Worm (Caenorhabditis elegans) whole organism, L4/young adult: ENCODE data around the gene clec-230.

Experiments
- W03F9.2 ChIP-seq: fragments of 150-350 bp; optimal IDR thresholded peaks from 2 replicates; lab custom pipeline; 2014; ENCODE audit warnings: missing biosample characterization, missing genetic modification characterization
- him-1 ChIP-seq: sonication (generic microtip); optimal IDR thresholded peaks from 2 replicates; lab custom pipeline; 2016; ENCODE audit warnings: missing genotype, missing genetic modification reagents, missing genetic modification characterization, missing compliant biosample characterization

ce11 chrV:15352376-15352775, 3.4 kb upstream of the clec-230 start, which contains the start of gene srx-58:
- TF ChIP-seq W03F9.2 (tag; lab: Kevin White, UChicago) = no peak
- no peak for TF ChIP-seq him-1
